Worm (Caenorhabditis elegans) whole organism, late embryonic: ENCODE results near the gene zmp-5.

Experiments
- madf-2 ChIP-seq: sonication (generic microtip); optimal IDR thresholded peaks from 2 replicates; lab custom pipeline; 2017; ENCODE audit warnings: missing genetic modification characterization, missing compliant biosample characterization
- pag-3 ChIP-seq: sonication (generic microtip); optimal IDR thresholded peaks from 2 replicates; lab custom pipeline; 2016; ENCODE audit warnings: missing compliant biosample characterization, missing genetic modification characterization, borderline replicate concordance
- pha-4 ChIP-seq: fragments of 150-350 bp; optimal IDR thresholded peaks from 2 replicates; lab custom pipeline; 2018; ENCODE audit warnings: missing biosample characterization, missing genetic modification reagents, missing genetic modification characterization

- TF ChIP-seq madf-2 (tag; lab: Kevin White, UChicago) = no peak
- TF ChIP-seq pha-4 = no peak
- TF ChIP-seq pag-3 (tag; lab: Kevin White, UChicago) = no peak
Observed at ce11 chrX:12630005-12630404, 16.9 kb upstream of the zmp-5 start.
